Fruit fly (Drosophila melanogaster) whole organism, embryonic: Measurements from ENCODE around the gene lva.
A peak's percentile ranks its signal among the peaks of the same experiment; 100 is the strongest.

ENCODE experiments used
- Aef1 ChIP-seq: fragments of 200-800 bp; sonication (Bioruptor generic); IDR thresholded peaks from 3 replicates; pipeline ENCODE4 v1.3.6; 2022; ENCODE audit warnings: missing biosample characterization, missing genetic modification characterization
- BtbVII ChIP-seq: fragments of 200-800 bp; sonication (Bioruptor generic); optimal IDR thresholded peaks from 3 replicates; lab custom pipeline; 2017; ENCODE audit warnings: missing biosample characterization, mild to moderate bottlenecking, missing genetic modification characterization
- CG1024 ChIP-seq: fragments of 200-800 bp; sonication (Bioruptor generic); IDR thresholded peaks from 2 replicates; pipeline ENCODE4 v1.3.6; 2022; ENCODE audit warnings: missing biosample characterization, missing genetic modification characterization
- CG10431 ChIP-seq: fragments of 200-800 bp; sonication (Bioruptor generic); optimal IDR thresholded peaks from 3 replicates; lab custom pipeline; 2018; ENCODE audit warnings: missing biosample characterization, mild to moderate bottlenecking, missing genetic modification characterization
- CG10565 ChIP-seq: fragments of 200-800 bp; sonication (Bioruptor generic); optimal IDR thresholded peaks from 3 replicates; lab custom pipeline; 2016; ENCODE audit warnings: missing biosample characterization, mild to moderate bottlenecking, missing genetic modification characterization
- CG11093 ChIP-seq: fragments of 200-800 bp; sonication (Bioruptor generic); IDR thresholded peaks from 3 replicates; pipeline ENCODE4 v1.3.6; 2022; ENCODE audit warnings: missing biosample characterization, missing genetic modification characterization
- CG11504 ChIP-seq: fragments of 200-800 bp; sonication (Bioruptor generic); optimal IDR thresholded peaks from 3 replicates; lab custom pipeline; 2019; ENCODE audit warnings: missing biosample characterization, mild to moderate bottlenecking, missing genetic modification characterization, moderate library complexity
- CG12236 ChIP-seq: fragments of 200-800 bp; sonication (Bioruptor generic); optimal IDR thresholded peaks from 2 replicates; lab custom pipeline; 2016; ENCODE audit warnings: missing biosample characterization, missing genetic modification characterization
- CG12744 ChIP-seq: fragments of 200-800 bp; sonication (Bioruptor generic); optimal IDR thresholded peaks from 2 replicates; lab custom pipeline; 2016; ENCODE audit warnings: missing biosample characterization, missing genetic modification characterization
- CG1529 ChIP-seq: fragments of 200-800 bp; sonication (Bioruptor generic); optimal IDR thresholded peaks from 3 replicates; lab custom pipeline; 2018; ENCODE audit warnings: missing biosample characterization, missing genetic modification characterization
- CG31224 ChIP-seq: fragments of 200-800 bp; sonication (Bioruptor generic); IDR thresholded peaks from 2 replicates; pipeline ENCODE4 v1.3.6; 2022; ENCODE audit warnings: missing biosample characterization, missing genetic modification characterization
- CG3281 ChIP-seq: fragments of 200-800 bp; sonication (Bioruptor generic); optimal IDR thresholded peaks from 3 replicates; lab custom pipeline; 2017; ENCODE audit warnings: missing biosample characterization, mild to moderate bottlenecking, missing genetic modification characterization
- CG34422 ChIP-seq: fragments of 200-800 bp; sonication (Bioruptor generic); IDR thresholded peaks from 3 replicates; pipeline ENCODE4 v1.3.6; 2022; ENCODE audit warnings: missing biosample characterization, missing genetic modification characterization
- CG3838 ChIP-seq: fragments of 200-800 bp; sonication (Bioruptor generic); optimal IDR thresholded peaks from 3 replicates; lab custom pipeline; 2016; ENCODE audit warnings: missing biosample characterization, missing genetic modification characterization
- CG4617 ChIP-seq: fragments of 200-800 bp; sonication (Bioruptor generic); optimal IDR thresholded peaks from 3 replicates; lab custom pipeline; 2016; ENCODE audit warnings: missing biosample characterization, missing genetic modification characterization, borderline replicate concordance
- CG8281 ChIP-seq: fragments of 200-800 bp; sonication (Bioruptor generic); optimal IDR thresholded peaks from 2 replicates; lab custom pipeline; 2018; ENCODE audit warnings: missing biosample characterization, mild to moderate bottlenecking, missing genetic modification characterization, moderate library complexity
- CG9437 ChIP-seq: fragments of 200-800 bp; sonication (Bioruptor generic); optimal IDR thresholded peaks from 2 replicates; lab custom pipeline; 2018; ENCODE audit warnings: missing biosample characterization, mild to moderate bottlenecking, missing genetic modification characterization
- CG9797 ChIP-seq: fragments of 200-800 bp; sonication (Bioruptor generic); optimal IDR thresholded peaks from 3 replicates; lab custom pipeline; 2018; ENCODE audit warnings: missing biosample characterization, mild to moderate bottlenecking, missing genetic modification characterization
- CG9817 ChIP-seq: fragments of 200-800 bp; sonication (Bioruptor generic); optimal IDR thresholded peaks from 2 replicates; lab custom pipeline; 2018; ENCODE audit warnings: missing biosample characterization, mild to moderate bottlenecking, missing genetic modification characterization, moderate library complexity
- CG9932 ChIP-seq: fragments of 200-800 bp; sonication (Bioruptor generic); IDR thresholded peaks from 2 replicates; pipeline ENCODE4 v1.3.6; 2022; ENCODE audit warnings: missing biosample characterization, missing genetic modification characterization
- CoRest ChIP-seq: fragments of 200-800 bp; sonication (Bioruptor generic); optimal IDR thresholded peaks from 3 replicates; lab custom pipeline; 2018; ENCODE audit warnings: missing biosample characterization, mild to moderate bottlenecking, missing genetic modification characterization, moderate library complexity
- Mad ChIP-seq: fragments of 200-800 bp; sonication (Bioruptor generic); optimal IDR thresholded peaks from 2 replicates; lab custom pipeline; 2016; ENCODE audit warnings: missing biosample characterization, missing genetic modification characterization
- Meics ChIP-seq: fragments of 200-800 bp; sonication (Bioruptor generic); optimal IDR thresholded peaks from 2 replicates; lab custom pipeline; 2017; ENCODE audit warnings: missing biosample characterization, mild to moderate bottlenecking, missing genetic modification characterization
- NK7.1 ChIP-seq: fragments of 200-800 bp; sonication (Bioruptor generic); optimal IDR thresholded peaks from 3 replicates; lab custom pipeline; 2016; ENCODE audit warnings: missing biosample characterization, missing genetic modification characterization
- Ptx1 ChIP-seq: fragments of 200-800 bp; sonication (Bioruptor generic); IDR thresholded peaks from 2 replicates; pipeline ENCODE4 v1.3.6; 2022; ENCODE audit warnings: missing biosample characterization, missing genetic modification characterization
- Ravus ChIP-seq: fragments of 200-800 bp; sonication (Bioruptor generic); IDR thresholded peaks from 2 replicates; pipeline ENCODE4 v1.3.6; 2022; ENCODE audit warnings: missing biosample characterization, missing genetic modification characterization
- Sox100B ChIP-seq: fragments of 200-800 bp; sonication (Bioruptor generic); optimal IDR thresholded peaks from 3 replicates; lab custom pipeline; 2018; ENCODE audit warnings: missing biosample characterization, mild to moderate bottlenecking, missing genetic modification characterization
- Sry-δ ChIP-seq: fragments of 200-800 bp; sonication (Bioruptor generic); optimal IDR thresholded peaks from 2 replicates; lab custom pipeline; 2016; ENCODE audit warnings: missing biosample characterization, missing genetic modification characterization
- TFAM ChIP-seq: fragments of 200-800 bp; sonication (Bioruptor generic); optimal IDR thresholded peaks from 2 replicates; lab custom pipeline; 2017; ENCODE audit warnings: missing biosample characterization, missing genetic modification characterization, inconsistent platforms
- Tbp ChIP-seq: fragments of >200 bp; optimal IDR thresholded peaks from 2 replicates; lab custom pipeline; 2018; ENCODE audit warnings: missing biosample characterization, missing genetic modification characterization
- ac ChIP-seq: fragments of 200-800 bp; sonication (Bioruptor generic); optimal IDR thresholded peaks from 3 replicates; lab custom pipeline; 2017; ENCODE audit warnings: missing biosample characterization, mild to moderate bottlenecking, missing genetic modification characterization
- ara ChIP-seq: fragments of 200-800 bp; sonication (Bioruptor generic); IDR thresholded peaks from 2 replicates; pipeline ENCODE4 v1.3.6; 2022; ENCODE audit warnings: missing biosample characterization, missing genetic modification characterization
- ci ChIP-seq: fragments of 200-800 bp; sonication (Bioruptor generic); IDR thresholded peaks from 3 replicates; pipeline ENCODE4 v1.3.6; 2022; ENCODE audit warnings: missing biosample characterization, missing genetic modification characterization
- danr ChIP-seq: fragments of 200-800 bp; sonication (Bioruptor generic); IDR thresholded peaks from 2 replicates; pipeline ENCODE4 v1.3.6; 2022; ENCODE audit warnings: missing biosample characterization, missing genetic modification characterization
- disco-r ChIP-seq: fragments of 200-800 bp; sonication (Bioruptor generic); optimal IDR thresholded peaks from 2 replicates; lab custom pipeline; 2016; ENCODE audit warnings: missing biosample characterization, missing genetic modification characterization
- her ChIP-seq: fragments of 200-800 bp; sonication (Bioruptor generic); optimal IDR thresholded peaks from 2 replicates; lab custom pipeline; 2016; ENCODE audit warnings: missing biosample characterization, missing genetic modification characterization
- insv ChIP-seq, 2 experiments: fragments of 200-800 bp; sonication (Bioruptor generic); optimal IDR thresholded peaks; 3 replicates each; lab custom pipeline; 2016 to 2018; ENCODE audit warnings: missing biosample characterization in 2 of 2, missing genetic modification characterization in 2 of 2
- mld ChIP-seq: fragments of 200-800 bp; sonication (Bioruptor generic); IDR thresholded peaks from 3 replicates; pipeline ENCODE4 v1.3.6; 2022; ENCODE audit warnings: missing biosample characterization, missing genetic modification characterization; ENCODE audit not compliant: partially characterized antibody
- nerfin-1 ChIP-seq: fragments of 200-800 bp; sonication (Bioruptor generic); optimal IDR thresholded peaks from 3 replicates; lab custom pipeline; 2019; ENCODE audit warnings: missing biosample characterization, mild to moderate bottlenecking, missing genetic modification characterization, moderate library complexity
- pros ChIP-seq: fragments of 200-800 bp; sonication (Bioruptor generic); optimal IDR thresholded peaks from 3 replicates; lab custom pipeline; 2019; ENCODE audit warnings: missing biosample characterization, mild to moderate bottlenecking, missing genetic modification characterization, moderate library complexity
- pum ChIP-seq: fragments of 200-800 bp; sonication (Bioruptor generic); optimal IDR thresholded peaks from 2 replicates; lab custom pipeline; 2016; ENCODE audit warnings: missing biosample characterization, missing genetic modification characterization
- sens-2 ChIP-seq: fragments of 200-800 bp; sonication (Bioruptor generic); IDR thresholded peaks from 2 replicates; pipeline ENCODE4 v1.3.6; 2022; ENCODE audit warnings: missing biosample characterization, missing genetic modification characterization
- slbo ChIP-seq: fragments of 200-800 bp; sonication (Bioruptor generic); IDR thresholded peaks from 2 replicates; pipeline ENCODE4 v1.3.6; 2022; ENCODE audit warnings: missing biosample characterization, missing genetic modification characterization
- slp2 ChIP-seq: fragments of 200-800 bp; sonication (Bioruptor generic); optimal IDR thresholded peaks from 2 replicates; lab custom pipeline; 2016; ENCODE audit warnings: missing biosample characterization, missing genetic modification characterization
- stwl ChIP-seq: fragments of 200-800 bp; sonication (Bioruptor generic); optimal IDR thresholded peaks from 3 replicates; lab custom pipeline; 2018; ENCODE audit warnings: missing biosample characterization, mild to moderate bottlenecking, missing genetic modification characterization, moderate library complexity
- tll ChIP-seq, 2 experiments: fragments of 200-800 bp in 1 of 2; fragments of >200 bp in 1 of 2; sonication (Bioruptor generic) in 1 of 2; optimal IDR thresholded peaks; 2 replicates each; lab custom pipeline; 2017 to 2019; ENCODE audit warnings: missing biosample characterization in 2 of 2, missing genetic modification characterization in 2 of 2, mild to moderate bottlenecking in 1 of 2, moderate library complexity in 1 of 2
- twi ChIP-seq: fragments of 200-800 bp; optimal IDR thresholded peaks from 2 replicates; lab custom pipeline; 2019; ENCODE audit warnings: missing biosample characterization, mild to moderate bottlenecking, missing genetic modification characterization, moderate library complexity
- unc-4 ChIP-seq: fragments of 200-800 bp; sonication (Bioruptor generic); IDR thresholded peaks from 2 replicates; pipeline ENCODE4 v1.3.6; 2022; ENCODE audit warnings: missing biosample characterization, missing genetic modification characterization; ENCODE audit not compliant: partially characterized antibody
- unpg ChIP-seq: fragments of 200-800 bp; sonication (Bioruptor generic); optimal IDR thresholded peaks from 3 replicates; lab custom pipeline; 2018; ENCODE audit warnings: missing biosample characterization, mild to moderate bottlenecking, missing genetic modification characterization, moderate library complexity
- vnd ChIP-seq: fragments of 200-800 bp; sonication (Bioruptor generic); IDR thresholded peaks from 3 replicates; pipeline ENCODE4 v1.3.6; 2022; ENCODE audit warnings: missing biosample characterization, missing genetic modification characterization; ENCODE audit not compliant: partially characterized antibody
- z ChIP-seq: fragments of 200-800 bp; sonication (Bioruptor generic); IDR thresholded peaks from 3 replicates; pipeline ENCODE4 v1.3.6; 2022; ENCODE audit warnings: missing biosample characterization, missing genetic modification characterization
- zen ChIP-seq: fragments of 200-800 bp; sonication (Bioruptor generic); optimal IDR thresholded peaks from 3 replicates; lab custom pipeline; 2018; ENCODE audit warnings: missing biosample characterization, mild to moderate bottlenecking, missing genetic modification characterization, moderate library complexity

Gene lva

DNA sequence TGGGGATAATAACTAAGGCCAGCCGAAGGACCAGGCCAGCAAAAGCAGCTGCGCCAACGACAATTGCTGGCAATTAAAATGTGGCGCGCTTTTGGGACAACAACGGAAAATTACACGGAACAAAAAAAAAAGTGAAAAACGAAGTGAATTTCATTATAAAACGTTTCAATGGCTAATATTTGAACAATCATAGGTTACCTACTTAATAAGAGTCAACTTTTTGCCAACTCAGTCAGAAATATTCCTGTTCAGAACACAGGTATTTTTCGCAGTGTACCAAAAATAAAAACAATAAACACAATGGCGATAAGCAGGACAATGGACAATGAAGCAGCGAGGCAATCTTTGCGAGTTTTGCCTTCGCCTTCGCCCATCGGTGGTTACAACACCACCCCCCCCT, 39.9 kb upstream of the lva start (continued):
- TF ChIP-seq nerfin-1 (tag; lab: Kevin White, UChicago) (no peak), Aef1 (peak; percentile 22; the same call in 1 of the 3 replicates), BtbVII (GFP tag; lab: Kevin White, UChicago) (no peak), disco-r (GFP tag; lab: Kevin White, UChicago) (no peak), ac (GFP tag; lab: Kevin White, UChicago) (no peak), unpg (GFP tag; lab: Kevin White, UChicago) (peak; percentile 44), CG1024 (GFP tag; lab: Robert Waterston, UW) (no peak), CoRest (tag; lab: Kevin White, UChicago) (peak; percentile 23), twi (no peak), Mad (no peak), Meics (peak; percentile 21), CG34422 (GFP tag; lab: Robert Waterston, UW) (peak; percentile 32; the same call in 1 of the 3 replicates), slbo (GFP tag; lab: Robert Waterston, UW) (peak; percentile 55), z (GFP tag; lab: Robert Waterston, UW) (no peak), CG8281 (tag; lab: Kevin White, UChicago) (no peak), Ptx1 (GFP tag; lab: Robert Waterston, UW) (peak; percentile 42; the same call in 1 of the 2 replicates), CG4617 (GFP tag; lab: Kevin White, UChicago) (no peak), unc-4 (no peak), sens-2 (GFP tag; lab: Robert Waterston, UW) (no peak), CG9437 (no peak), stwl (no peak), Ravus (GFP tag; lab: Robert Waterston, UW) (no peak), slp2 (GFP tag; lab: Kevin White, UChicago) (no peak), her (no peak), CG11504 (peak; percentile 53), CG1529 (GFP tag; lab: Kevin White, UChicago) (no peak), CG11093 (GFP tag; lab: Robert Waterston, UW) (no peak), Sry-δ (GFP tag; lab: Kevin White, UChicago) (no peak), CG9797 (GFP tag; lab: Kevin White, UChicago) (no peak), CG9817 (tag; lab: Kevin White, UChicago) (no peak), zen (tag; lab: Kevin White, UChicago) (no peak), tll (GFP tag; optimal IDR thresholded peaks at IDR 0.05; lab: Kevin White, UChicago) (no peak), CG9932 (GFP tag; lab: Robert Waterston, UW) (peak; percentile 38; the same call in 1 of the 2 replicates), TFAM (no peak), pum (GFP tag; lab: Kevin White, UChicago) (no peak), CG31224 (GFP tag; lab: Robert Waterston, UW) (no peak), insv (GFP tag; optimal IDR thresholded peaks at IDR 0.05; lab: Kevin White, UChicago) (no peak), CG3281 (GFP tag; lab: Kevin White, UChicago) (peak; percentile 9), CG3838 (no peak), danr (GFP tag; lab: Robert Waterston, UW) (no peak), vnd (GFP tag; lab: Robert Waterston, UW) (no peak), NK7.1 (GFP tag; lab: Kevin White, UChicago) (no peak), ara (GFP tag; lab: Robert Waterston, UW) (peak; percentile 37; the same call in 1 of the 2 replicates), ci (GFP tag; lab: Robert Waterston, UW) (peak; percentile 68; the same call in 2 of the 3 replicates), Tbp (GFP tag; lab: Kevin White, UChicago) (no peak), CG10431 (no peak), Sox100B (GFP tag; lab: Kevin White, UChicago) (peak; percentile 12), CG10565 (GFP tag; lab: Kevin White, UChicago) (no peak), CG12744 (GFP tag; lab: Kevin White, UChicago) (no peak), mld (GFP tag; lab: Robert Waterston, UW) (no peak), CG12236 (GFP tag; lab: Kevin White, UChicago) (no peak), pros (GFP tag; lab: Kevin White, UChicago) (no peak)
